Worm (Caenorhabditis elegans) whole organism, L4/young adult: Measurements from ENCODE around the gene F11D11.21.

Experiments used
- dao-5 ChIP-seq: sonication (generic microtip); optimal IDR thresholded peaks from 2 replicates; lab custom pipeline; 2016; ENCODE audit warnings: missing genotype, missing genetic modification characterization, moderate library complexity, missing compliant biosample characterization
- him-1 ChIP-seq: sonication (generic microtip); optimal IDR thresholded peaks from 2 replicates; lab custom pipeline; 2016; ENCODE audit warnings: missing genotype, missing genetic modification reagents, missing genetic modification characterization, missing compliant biosample characterization

DNA sequence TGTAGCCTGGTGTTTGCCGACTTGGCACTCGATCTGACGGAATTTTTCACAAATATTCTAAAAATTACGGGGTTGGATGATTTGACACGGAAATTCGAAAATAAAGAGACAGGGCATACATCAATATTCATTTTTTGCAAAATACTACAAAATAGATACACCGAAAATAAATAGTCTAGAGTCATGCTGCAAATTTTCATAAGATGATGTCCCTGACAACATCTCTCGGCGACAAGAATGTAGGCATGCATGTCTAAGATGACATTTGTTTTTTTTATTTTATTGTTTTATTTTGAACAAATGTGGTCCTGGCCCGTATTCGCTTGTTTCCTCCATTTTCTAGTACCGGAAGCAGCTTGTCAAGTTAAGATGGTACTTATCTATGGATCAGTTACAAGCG lies 21.0 kb upstream of the F11D11.21 start, which contains the start of gene clec-256:
- no peak for TF ChIP-seq him-1
- no peak for TF ChIP-seq dao-5 (tag; lab: Kevin White, UChicago)
